Worm (Caenorhabditis elegans) whole organism, L1 larva: ENCODE results near the gene C32D5.8.

ENCODE experiments used
- C04F5.9 ChIP-seq: sonication (generic microtip); optimal IDR thresholded peaks from 2 replicates; lab custom pipeline; 2016; ENCODE audit warnings: missing genetic modification characterization, missing compliant biosample characterization
- C16A3.4 ChIP-seq: fragments of 150-350 bp; optimal IDR thresholded peaks from 2 replicates; lab custom pipeline; 2014; ENCODE audit warnings: missing biosample characterization, missing genetic modification characterization
- Y116A8C.19 ChIP-seq: sonication (generic microtip); optimal IDR thresholded peaks from 2 replicates; lab custom pipeline; 2016; ENCODE audit warnings: missing compliant biosample characterization, missing genetic modification characterization, borderline replicate concordance
- alr-1 ChIP-seq: fragments of 200-800 bp; sonication (Bioruptor generic); optimal IDR thresholded peaks from 2 replicates; lab custom pipeline; 2018; ENCODE audit warnings: borderline replicate concordance, mild to moderate bottlenecking, missing genetic modification characterization, missing compliant biosample characterization
- ceh-63 ChIP-seq: fragments of 200-800 bp; sonication (Bioruptor generic); optimal IDR thresholded peaks from 2 replicates; lab custom pipeline; 2018; ENCODE audit warnings: mild to moderate bottlenecking, missing genetic modification characterization, missing compliant biosample characterization
- ceh-90 ChIP-seq: sonication (generic microtip); optimal IDR thresholded peaks from 2 replicates; lab custom pipeline; 2016; ENCODE audit warnings: missing genetic modification characterization, missing compliant biosample characterization
- ces-1 ChIP-seq: fragments of 150-350 bp; optimal IDR thresholded peaks from 2 replicates; lab custom pipeline; 2014; ENCODE audit warnings: missing biosample characterization, missing genetic modification reagents, missing genetic modification characterization
- dpl-1 ChIP-seq, 3 experiments: fragments of 150-350 bp in 2 of 3; sonication (generic microtip) in 1 of 3; optimal IDR thresholded peaks; 2 replicates each; lab custom pipeline; 2014 to 2017; ENCODE audit warnings: missing biosample characterization in 3 of 3, missing genetic modification characterization in 3 of 3, missing genetic modification reagents in 3 of 3
- efl-1 ChIP-seq, 4 experiments: fragments of 150-350 bp; optimal IDR thresholded peaks in 3 of 4; peaks in 1 of 4; 1 replicate in 1 of 4; 2 replicates in 3 of 4; lab custom pipeline; 2014; ENCODE audit warnings: missing biosample characterization in 2 of 4, missing genetic modification characterization in 2 of 4, missing genetic modification reagents in 2 of 4
- efl-3 ChIP-seq: fragments of 200-800 bp; sonication (Bioruptor generic); optimal IDR thresholded peaks from 2 replicates; lab custom pipeline; 2018; ENCODE audit warnings: mild to moderate bottlenecking, missing genetic modification characterization, missing compliant biosample characterization
- egl-27 ChIP-seq, 2 experiments: fragments of 150-350 bp in 1 of 2; sonication (generic microtip); optimal IDR thresholded peaks; 3 replicates each; lab custom pipeline; 2017 to 2018; ENCODE audit warnings: missing biosample characterization in 2 of 2, missing genetic modification characterization in 2 of 2, missing genetic modification reagents in 2 of 2
- fkh-10 ChIP-seq: sonication (generic microtip); optimal IDR thresholded peaks from 2 replicates; lab custom pipeline; 2017; ENCODE audit warnings: missing biosample characterization, missing genetic modification reagents, missing genetic modification characterization
- fkh-4 ChIP-seq: sonication (generic microtip); optimal IDR thresholded peaks from 2 replicates; lab custom pipeline; 2016; ENCODE audit warnings: missing compliant biosample characterization, missing genetic modification characterization, borderline replicate concordance
- fkh-8 ChIP-seq: sonication (generic microtip); optimal IDR thresholded peaks from 2 replicates; lab custom pipeline; 2016; ENCODE audit warnings: mild to moderate bottlenecking, missing genetic modification characterization, missing compliant biosample characterization
- fos-1 ChIP-seq: fragments of 150-350 bp; optimal IDR thresholded peaks from 2 replicates; lab custom pipeline; 2014; ENCODE audit warnings: missing biosample characterization, missing genetic modification characterization
- grh-1 ChIP-seq: fragments of 200-800 bp; sonication (Bioruptor generic); IDR thresholded peaks from 2 replicates; pipeline ENCODE4 v1.3.6; 2022; ENCODE audit warnings: missing genetic modification reagents, missing genetic modification characterization, missing compliant biosample characterization
- hlh-17 ChIP-seq: fragments of 200-800 bp; sonication (Bioruptor generic); optimal IDR thresholded peaks from 2 replicates; lab custom pipeline; 2018; ENCODE audit warnings: missing genetic modification characterization, mild to moderate bottlenecking, missing compliant biosample characterization, moderate library complexity, borderline replicate concordance
- hlh-4 ChIP-seq: sonication (generic microtip); optimal IDR thresholded peaks from 2 replicates; lab custom pipeline; 2016; ENCODE audit warnings: mild to moderate bottlenecking, missing genetic modification characterization, missing compliant biosample characterization
- jun-1 ChIP-seq: fragments of 150-350 bp; optimal IDR thresholded peaks from 2 replicates; lab custom pipeline; 2014; ENCODE audit warnings: missing biosample characterization, missing genetic modification reagents, missing genetic modification characterization
- lin-13 ChIP-seq: fragments of 150-350 bp; optimal IDR thresholded peaks from 2 replicates; lab custom pipeline; 2014; ENCODE audit warnings: missing biosample characterization, missing genetic modification reagents, missing genetic modification characterization
- lin-14 ChIP-seq: fragments of 200-800 bp; sonication (Bioruptor generic); optimal IDR thresholded peaks from 2 replicates; lab custom pipeline; 2018; ENCODE audit warnings: mild to moderate bottlenecking, missing genetic modification characterization, moderate library complexity, missing compliant biosample characterization
- lin-39 ChIP-seq: fragments of 150-350 bp; optimal IDR thresholded peaks from 2 replicates; lab custom pipeline; 2014; ENCODE audit warnings: missing biosample characterization, missing genetic modification reagents, missing genetic modification characterization
- mef-2 ChIP-seq: fragments of 150-350 bp; optimal IDR thresholded peaks from 2 replicates; lab custom pipeline; 2014; ENCODE audit warnings: missing biosample characterization, missing genetic modification characterization
- mep-1 ChIP-seq: fragments of 150-350 bp; optimal IDR thresholded peaks from 2 replicates; lab custom pipeline; 2014; ENCODE audit warnings: missing biosample characterization, missing genetic modification characterization
- nhr-12 ChIP-seq: sonication (generic microtip); optimal IDR thresholded peaks from 2 replicates; lab custom pipeline; 2017; ENCODE audit warnings: missing biosample characterization, missing genetic modification characterization
- nhr-28 ChIP-seq: fragments of 150-350 bp; optimal IDR thresholded peaks from 2 replicates; lab custom pipeline; 2014; ENCODE audit warnings: missing biosample characterization, missing genetic modification characterization
- nhr-47 ChIP-seq: sonication (generic microtip); optimal IDR thresholded peaks from 2 replicates; lab custom pipeline; 2016; ENCODE audit warnings: mild to moderate bottlenecking, missing genetic modification characterization, moderate library complexity, missing compliant biosample characterization
- nhr-71 ChIP-seq: sonication (generic microtip); optimal IDR thresholded peaks from 2 replicates; lab custom pipeline; 2016; ENCODE audit warnings: mild to moderate bottlenecking, missing genetic modification characterization, moderate library complexity, missing compliant biosample characterization
- nhr-84 ChIP-seq: sonication (generic microtip); optimal IDR thresholded peaks from 2 replicates; lab custom pipeline; 2017; ENCODE audit warnings: missing biosample characterization, missing genetic modification characterization
- nhr-85 ChIP-seq: sonication (generic microtip); peaks from one replicate; lab custom pipeline; 2016; ENCODE audit warnings: missing genetic modification characterization, inconsistent platforms, missing compliant biosample characterization
- nhr-90 ChIP-seq: sonication (generic microtip); optimal IDR thresholded peaks from 2 replicates; lab custom pipeline; 2016; ENCODE audit warnings: mild to moderate bottlenecking, missing genetic modification characterization, missing compliant biosample characterization; ENCODE audit not compliant: poor library complexity
- pag-3 ChIP-seq: sonication (generic microtip); optimal IDR thresholded peaks from 2 replicates; lab custom pipeline; 2017; ENCODE audit warnings: missing genetic modification characterization, mild to moderate bottlenecking, missing compliant biosample characterization, antibody characterized with exemption, borderline replicate concordance; ENCODE audit not compliant: insufficient read depth
- pax-3 ChIP-seq: fragments of 200-800 bp; sonication (Bioruptor generic); optimal IDR thresholded peaks from 2 replicates; lab custom pipeline; 2018; ENCODE audit warnings: mild to moderate bottlenecking, missing genetic modification characterization, moderate library complexity, missing compliant biosample characterization
- rnt-1 ChIP-seq: sonication (generic microtip); optimal IDR thresholded peaks from 2 replicates; lab custom pipeline; 2016; ENCODE audit warnings: mild to moderate bottlenecking, missing genetic modification characterization, moderate library complexity, missing compliant biosample characterization
- skn-1 ChIP-seq: fragments of 150-350 bp; optimal IDR thresholded peaks from 2 replicates; lab custom pipeline; 2014; ENCODE audit warnings: missing biosample characterization, missing genetic modification characterization
- snpc-4 ChIP-seq: fragments of 150-350 bp; optimal IDR thresholded peaks from 2 replicates; lab custom pipeline; 2014; ENCODE audit warnings: missing biosample characterization, missing genetic modification characterization
- sptf-1 ChIP-seq: fragments of 150-350 bp; optimal IDR thresholded peaks from 2 replicates; lab custom pipeline; 2014; ENCODE audit warnings: missing biosample characterization, missing genetic modification characterization
- sup-37 ChIP-seq: fragments of 200-800 bp; sonication (Bioruptor generic); optimal IDR thresholded peaks from 2 replicates; lab custom pipeline; 2018; ENCODE audit warnings: mild to moderate bottlenecking, missing genetic modification characterization, missing compliant biosample characterization
- tbx-2 ChIP-seq: sonication (generic microtip); optimal IDR thresholded peaks from 2 replicates; lab custom pipeline; 2016; ENCODE audit warnings: missing genetic modification characterization, missing compliant biosample characterization
- tlp-1 ChIP-seq: fragments of 150-350 bp; optimal IDR thresholded peaks from 2 replicates; lab custom pipeline; 2014; ENCODE audit warnings: missing biosample characterization, missing genetic modification characterization
- unc-62 ChIP-seq: fragments of 150-350 bp; optimal IDR thresholded peaks from 2 replicates; lab custom pipeline; 2014; ENCODE audit warnings: missing biosample characterization, missing genetic modification reagents, missing genetic modification characterization
- unc-86 ChIP-seq: sonication (generic microtip); optimal IDR thresholded peaks from 2 replicates; lab custom pipeline; 2016; ENCODE audit warnings: missing genetic modification characterization, missing compliant biosample characterization
- unc-98 ChIP-seq: fragments of 200-800 bp; sonication (Bioruptor generic); IDR thresholded peaks from 2 replicates; pipeline ENCODE4 v1.3.6; 2022; ENCODE audit warnings: missing genetic modification characterization, missing compliant biosample characterization
- xbp-1 ChIP-seq: sonication (generic microtip); optimal IDR thresholded peaks from 2 replicates; lab custom pipeline; 2016; ENCODE audit warnings: missing genetic modification characterization, missing compliant biosample characterization
- zag-1 ChIP-seq: fragments of 150-350 bp; optimal IDR thresholded peaks from 2 replicates; lab custom pipeline; 2014; ENCODE audit warnings: missing biosample characterization, missing genetic modification characterization
- ztf-11 ChIP-seq, 2 experiments: sonication (generic microtip); optimal IDR thresholded peaks; 2 replicates each; lab custom pipeline; 2016 to 2017; ENCODE audit warnings: missing genetic modification characterization in 2 of 2, missing biosample characterization in 1 of 2, missing compliant biosample characterization in 1 of 2

C32D5.8 gene

ce11 chrII:6320655-6321388 lies 24.9 kb downstream of the C32D5.8 start, which contains the start of gene efr-3 (continued):
- TF ChIP-seq sptf-1 (tag; lab: Kevin White, UChicago) (no peak), fos-1 (tag; lab: Kevin White, UChicago) (no peak), nhr-90 (peak; percentile 21), C04F5.9 (tag; lab: Kevin White, UChicago) (no peak), skn-1 (peak; percentile 40), snpc-4 (peak; percentile 24), tbx-2 (peak; percentile 58), egl-27 (tag; optimal IDR thresholded peaks at IDR 0.05; lab: Kevin White, UChicago) (no peak), nhr-12 (no peak), nhr-28 (tag; lab: Kevin White, UChicago) (no peak), rnt-1 (tag; lab: Kevin White, UChicago) (peak; percentile 58), hlh-17 (GFP tag; lab: Kevin White, UChicago) (no peak), pag-3 (no peak), Y116A8C.19 (no peak), C16A3.4 (tag; lab: Kevin White, UChicago) (peak; percentile 16), mep-1 (peak; percentile 62), lin-39 (tag; lab: Kevin White, UChicago) (peak; percentile 38), nhr-85 (tag; lab: Kevin White, UChicago) (peak; percentile 51), nhr-84 (tag; lab: Kevin White, UChicago) (no peak), xbp-1 (tag; lab: Kevin White, UChicago) (peak; percentile 55), zag-1 (tag; lab: Kevin White, UChicago) (no peak), dpl-1 (GFP tag; optimal IDR thresholded peaks at IDR 0.05; lab: Kevin White, UChicago) (peak; percentile 89 to 95 (median 93)), ces-1 (no peak), lin-13 (GFP tag; lab: Kevin White, UChicago) (no peak), efl-3 (GFP tag; lab: Kevin White, UChicago) (no peak), unc-86 (tag; lab: Kevin White, UChicago) (peak; percentile 28), alr-1 (no peak), nhr-47 (tag; lab: Kevin White, UChicago) (peak; percentile 67), mef-2 (no peak), jun-1 (tag; lab: Kevin White, UChicago) (no peak), sup-37 (GFP tag; lab: Kevin White, UChicago) (no peak), tlp-1 (no peak), unc-98 (GFP tag; lab: Robert Waterston, UW) (no peak), fkh-4 (no peak), ceh-90 (no peak), hlh-4 (tag; lab: Kevin White, UChicago) (no peak), ztf-11 (tag; optimal IDR thresholded peaks at IDR 0.05; lab: Kevin White, UChicago) (no peak), fkh-10 (GFP tag; lab: Kevin White, UChicago) (no peak)

- TF ChIP-seq ceh-63 (GFP tag; lab: Kevin White, UChicago) (no peak), efl-1 (optimal IDR thresholded peaks at IDR 0.05; lab: Kevin White, UChicago) (no peak), efl-1 (GFP tag; optimal IDR thresholded peaks at IDR 0.05 in 1 of 2; lab: Kevin White, UChicago) (peak in 1 of 2 experiments; percentile 55)
- TF ChIP-seq, all 84 proteins: peak for 1
Observed at ce11 chrII:6311888-6312287, 33.9 kb downstream of the C32D5.8 start.

- TF ChIP-seq lin-14 (GFP tag; lab: Kevin White, UChicago), result peak; percentile 7
- peak; percentile 21 for TF ChIP-seq pax-3 (tag; lab: Kevin White, UChicago)
- TF ChIP-seq unc-62 (GFP tag; lab: Kevin White, UChicago), result no peak
- TF ChIP-seq nhr-47 (tag; lab: Kevin White, UChicago), result peak; percentile 10
- TF ChIP-seq fkh-8 (tag; lab: Kevin White, UChicago), result peak; percentile 69
- no peak for TF ChIP-seq grh-1 (GFP tag; lab: Robert Waterston, UW)
- TF ChIP-seq fkh-10 (GFP tag; lab: Kevin White, UChicago), result peak; percentile 46
- peak; percentile 51 for TF ChIP-seq nhr-71
Observed at ce11 chrII:6311459-6311858, 34.3 kb downstream of the C32D5.8 start.
